Worm (Caenorhabditis elegans) whole organism, L2 larva: ENCODE results near the gene gadr-2.

Experiments
- C34F6.9 ChIP-seq: fragments of 150-350 bp; optimal IDR thresholded peaks from 2 replicates; lab custom pipeline; 2014; ENCODE audit warnings: missing biosample characterization, missing genetic modification characterization
- F13H6.1 ChIP-seq: sonication (generic microtip); optimal IDR thresholded peaks from 2 replicates; lab custom pipeline; 2016; ENCODE audit warnings: missing genetic modification characterization, missing compliant biosample characterization
- R02D3.7 ChIP-seq: fragments of 150-350 bp; optimal IDR thresholded peaks from 2 replicates; lab custom pipeline; 2014; ENCODE audit warnings: missing biosample characterization, missing genetic modification characterization
- Y55F3AM.14 ChIP-seq: fragments of 200-800 bp; sonication (Bioruptor generic); optimal IDR thresholded peaks from 2 replicates; lab custom pipeline; 2018; ENCODE audit warnings: mild to moderate bottlenecking, missing genetic modification characterization, missing compliant biosample characterization
- ZK546.5 ChIP-seq: sonication (generic microtip); optimal IDR thresholded peaks from 2 replicates; lab custom pipeline; 2017; ENCODE audit warnings: missing biosample characterization, missing genetic modification characterization
- alr-1 ChIP-seq: fragments of 150-350 bp; optimal IDR thresholded peaks from 2 replicates; lab custom pipeline; 2014; ENCODE audit warnings: missing biosample characterization, missing genetic modification characterization
- aly-2 ChIP-seq: fragments of 150-350 bp; optimal IDR thresholded peaks from 2 replicates; lab custom pipeline; 2014; ENCODE audit warnings: missing biosample characterization, missing genetic modification characterization
- ama-1 ChIP-seq: fragments of 150-350 bp; optimal IDR thresholded peaks from 2 replicates; lab custom pipeline; 2018; ENCODE audit warnings: inconsistent platforms
- blmp-1 ChIP-seq: sonication (generic microtip); optimal IDR thresholded peaks from 2 replicates; lab custom pipeline; 2017; ENCODE audit warnings: missing genetic modification characterization, mild to moderate bottlenecking, missing compliant biosample characterization, antibody characterized with exemption, moderate library complexity; ENCODE audit not compliant: insufficient read depth
- ceh-16 ChIP-seq: fragments of 150-350 bp; optimal IDR thresholded peaks from 2 replicates; lab custom pipeline; 2014; ENCODE audit warnings: missing biosample characterization, missing genetic modification characterization
- ceh-82 ChIP-seq: fragments of 150-350 bp; optimal IDR thresholded peaks from 2 replicates; lab custom pipeline; 2014; ENCODE audit warnings: missing biosample characterization, missing genetic modification characterization
- crh-2 ChIP-seq: sonication (generic microtip); optimal IDR thresholded peaks from 2 replicates; lab custom pipeline; 2017; ENCODE audit warnings: missing biosample characterization, missing genetic modification characterization
- dmd-4 ChIP-seq: sonication (generic microtip); optimal IDR thresholded peaks from 2 replicates; lab custom pipeline; 2017; ENCODE audit warnings: missing biosample characterization, missing genetic modification characterization
- egl-27 ChIP-seq: sonication (generic microtip); optimal IDR thresholded peaks from 3 replicates; lab custom pipeline; 2017; ENCODE audit warnings: missing biosample characterization, missing genetic modification reagents, missing genetic modification characterization
- elt-1 ChIP-seq: fragments of 150-350 bp; optimal IDR thresholded peaks from 2 replicates; lab custom pipeline; 2014; ENCODE audit warnings: missing biosample characterization, missing genetic modification characterization
- elt-3 ChIP-seq: sonication (generic microtip); optimal IDR thresholded peaks from 2 replicates; lab custom pipeline; 2017; ENCODE audit warnings: missing biosample characterization, missing genetic modification characterization
- fos-1 ChIP-seq: fragments of 150-350 bp; optimal IDR thresholded peaks from 2 replicates; lab custom pipeline; 2014; ENCODE audit warnings: missing biosample characterization, missing genetic modification characterization
- gmeb-1 ChIP-seq: fragments of 150-350 bp; optimal IDR thresholded peaks from 2 replicates; lab custom pipeline; 2014; ENCODE audit warnings: missing biosample characterization, missing genetic modification characterization
- lin-11 ChIP-seq: fragments of 150-350 bp; sonication (generic microtip); optimal IDR thresholded peaks from 2 replicates; lab custom pipeline; 2014; ENCODE audit warnings: missing biosample characterization, missing genetic modification characterization, inconsistent platforms, mixed read lengths
- lin-13 ChIP-seq: fragments of 150-350 bp; optimal IDR thresholded peaks from 2 replicates; lab custom pipeline; 2014; ENCODE audit warnings: missing biosample characterization, missing genetic modification reagents, missing genetic modification characterization
- lin-39 ChIP-seq: fragments of 150-350 bp; optimal IDR thresholded peaks from 2 replicates; lab custom pipeline; 2014; ENCODE audit warnings: missing biosample characterization, missing genetic modification reagents, missing genetic modification characterization
- lsy-2 ChIP-seq, 2 experiments: fragments of 150-350 bp in 1 of 2; sonication (generic microtip) in 1 of 2; optimal IDR thresholded peaks; 2 replicates each; lab custom pipeline; 2014 to 2017; ENCODE audit warnings: missing biosample characterization in 2 of 2, missing genetic modification characterization in 2 of 2
- mab-5 ChIP-seq: fragments of 150-350 bp; optimal IDR thresholded peaks from 2 replicates; lab custom pipeline; 2014; ENCODE audit warnings: missing biosample characterization, missing genetic modification characterization
- mbf-1 ChIP-seq: sonication (generic microtip); optimal IDR thresholded peaks from 2 replicates; lab custom pipeline; 2017; ENCODE audit warnings: missing biosample characterization, missing genetic modification characterization
- mdl-1 ChIP-seq, 2 experiments: fragments of 150-350 bp in 1 of 2; sonication (generic microtip) in 1 of 2; optimal IDR thresholded peaks; 2 replicates each; lab custom pipeline; 2017; ENCODE audit warnings: missing biosample characterization in 2 of 2, missing genetic modification characterization in 2 of 2
- nhr-10 ChIP-seq: sonication (generic microtip); optimal IDR thresholded peaks from 2 replicates; lab custom pipeline; 2017; ENCODE audit warnings: missing biosample characterization, missing genetic modification characterization
- nhr-11 ChIP-seq: fragments of 150-350 bp; optimal IDR thresholded peaks from 2 replicates; lab custom pipeline; 2014; ENCODE audit warnings: missing biosample characterization, missing genetic modification characterization
- nhr-12 ChIP-seq: fragments of 150-350 bp; optimal IDR thresholded peaks from 2 replicates; lab custom pipeline; 2014; ENCODE audit warnings: missing biosample characterization, missing genetic modification characterization
- nhr-129 ChIP-seq: fragments of 150-350 bp; optimal IDR thresholded peaks from 2 replicates; lab custom pipeline; 2014; ENCODE audit warnings: missing biosample characterization, missing genetic modification characterization
- nhr-21 ChIP-seq: fragments of 150-350 bp; optimal IDR thresholded peaks from 2 replicates; lab custom pipeline; 2014; ENCODE audit warnings: missing biosample characterization, missing genetic modification characterization
- nhr-23 ChIP-seq: fragments of 150-350 bp; optimal IDR thresholded peaks from 2 replicates; lab custom pipeline; 2014; ENCODE audit warnings: missing biosample characterization, missing genetic modification reagents, missing genetic modification characterization
- nhr-237 ChIP-seq: fragments of 150-350 bp; optimal IDR thresholded peaks from 2 replicates; lab custom pipeline; 2014; ENCODE audit warnings: missing biosample characterization, missing genetic modification characterization
- nhr-25 ChIP-seq: fragments of 150-350 bp; sonication (generic microtip); optimal IDR thresholded peaks from 3 replicates; lab custom pipeline; 2014; ENCODE audit warnings: missing biosample characterization, missing genetic modification characterization
- nhr-6 ChIP-seq: fragments of 150-350 bp; optimal IDR thresholded peaks from 2 replicates; lab custom pipeline; 2014; ENCODE audit warnings: missing biosample characterization, missing genetic modification characterization
- nhr-77 ChIP-seq: fragments of 150-350 bp; optimal IDR thresholded peaks from 2 replicates; lab custom pipeline; 2014; ENCODE audit warnings: missing biosample characterization, missing genetic modification characterization
- peb-1 ChIP-seq: fragments of 150-350 bp; optimal IDR thresholded peaks from 2 replicates; lab custom pipeline; 2014; ENCODE audit warnings: missing biosample characterization, missing genetic modification characterization
- sem-4 ChIP-seq: fragments of 150-350 bp; optimal IDR thresholded peaks from 2 replicates; lab custom pipeline; 2014; ENCODE audit warnings: missing biosample characterization, missing genetic modification reagents, missing genetic modification characterization
- skn-1 ChIP-seq: sonication (generic microtip); optimal IDR thresholded peaks from 2 replicates; lab custom pipeline; 2017; ENCODE audit warnings: missing biosample characterization, missing genetic modification characterization
- sma-3 ChIP-seq: sonication (generic microtip); optimal IDR thresholded peaks from 2 replicates; lab custom pipeline; 2016; ENCODE audit warnings: missing genetic modification reagents, missing genetic modification characterization, missing compliant biosample characterization
- sma-9 ChIP-seq, 2 experiments: fragments of 150-350 bp in 1 of 2; sonication (generic microtip) in 1 of 2; optimal IDR thresholded peaks; 2 replicates each; lab custom pipeline; 2014 to 2016; ENCODE audit warnings: missing genetic modification characterization in 2 of 2, mild to moderate bottlenecking in 1 of 2, missing biosample characterization in 1 of 2, missing compliant biosample characterization in 1 of 2, missing genetic modification reagents in 1 of 2, moderate library complexity in 1 of 2
- snpc-4 ChIP-seq: fragments of 150-350 bp; optimal IDR thresholded peaks from 2 replicates; lab custom pipeline; 2014; ENCODE audit warnings: missing biosample characterization, missing genetic modification characterization
- unc-39 ChIP-seq: fragments of 150-350 bp; optimal IDR thresholded peaks from 2 replicates; lab custom pipeline; 2014; ENCODE audit warnings: missing biosample characterization, missing genetic modification characterization
- unc-55 ChIP-seq: fragments of 150-350 bp; sonication (generic microtip); optimal IDR thresholded peaks from 3 replicates; lab custom pipeline; 2014; ENCODE audit warnings: missing biosample characterization, missing genetic modification reagents, missing genetic modification characterization
- unc-62 ChIP-seq: fragments of 150-350 bp; optimal IDR thresholded peaks from 2 replicates; lab custom pipeline; 2014; ENCODE audit warnings: missing biosample characterization, missing genetic modification reagents, missing genetic modification characterization
- zag-1 ChIP-seq: fragments of 150-350 bp; optimal IDR thresholded peaks from 2 replicates; lab custom pipeline; 2014; ENCODE audit warnings: missing biosample characterization, missing genetic modification characterization
- ztf-1 ChIP-seq: fragments of 200-800 bp; sonication (Bioruptor generic); conservative IDR thresholded peaks from 2 replicates; pipeline ENCODE4 v1.3.6; 2022; ENCODE audit warnings: missing genetic modification characterization, missing compliant biosample characterization
- ztf-11 ChIP-seq: sonication (generic microtip); optimal IDR thresholded peaks from 2 replicates; lab custom pipeline; 2017; ENCODE audit warnings: missing biosample characterization, missing genetic modification characterization
- ztf-4 ChIP-seq: fragments of 150-350 bp; optimal IDR thresholded peaks from 2 replicates; lab custom pipeline; 2014; ENCODE audit warnings: missing biosample characterization, missing genetic modification characterization

The gadr-2 gene

DNA sequence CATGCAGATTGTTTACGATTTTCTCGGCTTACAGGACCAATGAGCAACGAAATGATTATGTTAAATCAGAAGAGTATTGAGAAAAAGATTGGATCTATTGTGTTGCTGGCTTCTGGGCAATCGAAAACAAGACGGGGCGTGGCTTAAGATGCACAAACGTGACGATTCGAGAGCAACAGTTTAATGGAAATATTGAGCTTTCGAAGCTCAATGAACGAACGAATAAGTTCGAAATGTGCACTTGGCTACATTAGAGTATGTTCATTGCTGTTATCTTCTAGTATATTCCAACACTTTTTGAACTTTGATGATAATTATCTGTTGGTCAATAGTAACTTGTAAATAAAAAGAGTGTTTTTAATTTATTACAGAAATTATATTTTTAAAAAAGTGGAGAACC is 39.5 kb downstream of the gadr-2 start, which contains the start of gene hsp-12.3:
Gene hsp-12.3, minus strand, starts transcription at position 101 of the 400 bp plus-strand sequence.
- TF ChIP-seq snpc-4 (tag; lab: Kevin White, UChicago), result no peak
- no peak for TF ChIP-seq C34F6.9
- TF ChIP-seq nhr-6, result no peak
- TF ChIP-seq nhr-21 (tag; lab: Kevin White, UChicago), result no peak
- TF ChIP-seq zag-1 (tag; lab: Kevin White, UChicago), result no peak
- TF ChIP-seq ztf-11 (tag; lab: Kevin White, UChicago), result no peak
- no peak for TF ChIP-seq nhr-129 (tag; lab: Kevin White, UChicago)
- TF ChIP-seq unc-55 (GFP tag; lab: Kevin White, UChicago), result no peak
- TF ChIP-seq nhr-12 (tag; lab: Kevin White, UChicago), result no peak
- TF ChIP-seq crh-2 (tag; lab: Kevin White, UChicago), result no peak
- TF ChIP-seq peb-1 (tag; lab: Kevin White, UChicago), result no peak
- TF ChIP-seq lin-39 (tag; lab: Kevin White, UChicago), result no peak
- TF ChIP-seq mdl-1 (tag; optimal IDR thresholded peaks at IDR 0.05; lab: Kevin White, UChicago), result no peak
- TF ChIP-seq fos-1, result no peak
- TF ChIP-seq lin-13, result no peak

DNA sequence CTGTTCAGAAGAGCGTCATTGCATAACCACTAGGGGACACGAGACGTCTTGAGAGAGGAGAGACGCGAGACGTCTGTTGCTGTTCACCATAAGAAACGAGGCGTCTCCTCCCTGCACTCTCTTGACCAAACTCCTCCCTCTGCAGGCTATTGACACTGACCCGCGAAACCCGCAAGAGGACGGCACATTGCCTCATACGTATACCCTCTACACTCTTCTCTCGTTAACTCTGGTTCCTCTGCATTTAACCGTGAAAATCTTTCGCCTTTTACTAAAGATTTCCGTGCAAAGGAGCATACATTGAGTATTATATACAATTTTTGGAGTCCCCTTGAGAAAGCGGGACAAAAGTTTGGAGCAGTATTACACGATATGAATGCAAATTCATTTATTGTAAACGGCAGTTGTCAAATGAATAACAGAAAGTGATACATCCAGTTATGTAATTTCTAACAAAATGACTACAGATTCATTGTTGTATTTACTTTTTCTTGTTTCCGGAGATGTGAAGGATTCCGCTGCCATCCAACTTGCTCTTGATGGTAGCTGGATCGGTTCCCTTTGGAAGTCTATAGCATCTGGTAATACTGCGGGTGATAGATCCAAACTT is 40.4 kb downstream of the gadr-2 start:
- TF ChIP-seq ztf-1 (no peak), sem-4 (tag; lab: Kevin White, UChicago) (peak; percentile 93), lsy-2 (tag; optimal IDR thresholded peaks at IDR 0.05; lab: Kevin White, UChicago) (peak; percentile 84 to 92), unc-55 (GFP tag; lab: Kevin White, UChicago) (peak; percentile 83), R02D3.7 (tag; lab: Kevin White, UChicago) (peak; percentile 28), ZK546.5 (peak; percentile 19), ceh-16 (tag; lab: Kevin White, UChicago) (peak; percentile 66), aly-2 (tag; lab: Kevin White, UChicago) (no peak), egl-27 (tag; lab: Kevin White, UChicago) (peak; percentile 90), unc-62 (GFP tag; lab: Kevin White, UChicago) (no peak), nhr-237 (tag; lab: Kevin White, UChicago) (peak; percentile 44), mab-5 (peak; percentile 72), C34F6.9 (peak; percentile 94), lin-11 (peak; percentile 93), blmp-1 (tag; lab: Kevin White, UChicago) (peak; percentile 81), ceh-82 (tag; lab: Kevin White, UChicago) (peak; percentile 23), alr-1 (tag; lab: Kevin White, UChicago) (no peak), lin-13 (peak; percentile 92), peb-1 (tag; lab: Kevin White, UChicago) (no peak), unc-39 (tag; lab: Kevin White, UChicago) (no peak), snpc-4 (tag; lab: Kevin White, UChicago) (peak; percentile 99), mbf-1 (tag; lab: Kevin White, UChicago) (no peak), nhr-25 (tag; lab: Kevin White, UChicago) (peak; percentile 88), nhr-10 (tag; lab: Kevin White, UChicago) (peak; percentile 67), elt-3 (tag; lab: Kevin White, UChicago) (no peak), skn-1 (tag; lab: Kevin White, UChicago) (peak; percentile 68), F13H6.1 (peak; percentile 97), nhr-6 (peak; percentile 88), fos-1 (peak; percentile 94), elt-1 (no peak), nhr-129 (tag; lab: Kevin White, UChicago) (peak; percentile 95), Y55F3AM.14 (peak; percentile 86), dmd-4 (tag; lab: Kevin White, UChicago) (peak; percentile 52), ztf-4 (tag; lab: Kevin White, UChicago) (peak; percentile 86), zag-1 (tag; lab: Kevin White, UChicago) (no peak), ztf-11 (tag; lab: Kevin White, UChicago) (peak; percentile 48), nhr-23 (tag; lab: Kevin White, UChicago) (no peak), nhr-11 (peak; percentile 44), gmeb-1 (tag; lab: Kevin White, UChicago) (peak; percentile 76), nhr-12 (tag; lab: Kevin White, UChicago) (no peak), nhr-21 (tag; lab: Kevin White, UChicago) (peak; percentile 96), nhr-77 (tag; lab: Kevin White, UChicago) (peak; percentile 52), sma-3 (GFP tag; lab: Kevin White, UChicago) (peak; percentile 93), ama-1 (lab: Kevin White, UChicago) (peak; percentile 99), sma-9 (GFP tag; optimal IDR thresholded peaks at IDR 0.05; lab: Kevin White, UChicago) (peak; percentile 96), sma-9 (tag; optimal IDR thresholded peaks at IDR 0.05; lab: Kevin White, UChicago) (no peak), lin-39 (tag; lab: Kevin White, UChicago) (peak; percentile 28), mdl-1 (tag; optimal IDR thresholded peaks at IDR 0.05; lab: Kevin White, UChicago) (peak; percentile 66 to 84), crh-2 (tag; lab: Kevin White, UChicago) (peak; percentile 95)
